Worm (Caenorhabditis elegans): ENCODE data around the gene ivns-1.

ce11 chrX:12636242-12636641 lies 2.1 kb upstream of the ivns-1 start:
- TF ChIP-seq med-1 (GFP tag; optimal IDR thresholded peaks at IDR 0.05; ENCODE audit: insufficient read depth) (no peak), cog-1 (tag; optimal IDR thresholded peaks at IDR 0.05) (no peak), flt-1 (GFP tag; IDR thresholded peaks at IDR 0.05) (0 out of 2 replicates have a peak, but pooled peaks have one; percentile 30), ztf-23 (GFP tag; IDR thresholded peaks at IDR 0.05) (no peak)
